Fruit fly (Drosophila melanogaster): ENCODE data around the gene Gad1.

DNA sequence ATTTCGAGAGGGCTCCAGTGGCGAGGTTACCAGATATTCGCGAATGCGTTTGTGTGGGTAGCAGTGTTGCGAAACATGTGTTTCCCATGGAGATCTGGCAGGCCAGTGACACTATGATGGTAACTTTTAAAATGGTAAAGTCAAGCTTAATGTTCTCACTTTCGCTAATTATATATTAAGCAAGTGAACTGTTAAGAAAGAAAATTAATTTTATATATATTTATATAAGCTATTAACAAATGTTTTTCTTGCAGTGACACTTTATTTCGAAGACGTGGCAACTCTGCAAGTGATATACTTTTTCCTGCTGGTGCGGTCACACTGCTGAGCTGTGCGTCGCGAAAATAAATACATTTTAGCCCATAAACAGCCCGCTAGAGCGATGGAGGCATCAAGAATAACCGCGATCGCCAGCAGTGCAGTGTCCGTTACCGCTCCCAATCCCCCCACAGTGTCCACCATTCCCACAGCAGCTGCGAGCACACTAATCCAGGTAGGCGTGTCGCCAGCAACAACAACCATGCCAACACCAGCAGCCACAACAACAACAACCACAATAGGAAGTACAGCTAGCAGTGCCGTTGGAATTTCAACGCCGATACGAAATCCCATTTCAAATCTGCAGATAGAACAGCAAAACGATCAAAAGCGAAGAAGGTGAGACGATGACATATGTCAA lies 48.2 kb downstream of the Gad1 start, which contains the start of the genes CG11593 and Rcd5:
- no peak for TF ChIP-seq CTCF (optimal IDR thresholded peaks at IDR 0.05)
- TF ChIP-seq CG8478 (optimal IDR thresholded peaks at IDR 0.05), result no peak

Measured in S2 (cell line).